Worm (Caenorhabditis elegans): Measurements from ENCODE around the gene hsp-25.

ce11 chrX:6002479-6002878 lies 37.0 kb downstream of the hsp-25 start:
- no peak for TF ChIP-seq snpc-4 (GFP tag; optimal IDR thresholded peaks at IDR 0.05)
- TF ChIP-seq snpc-4 (tag; optimal IDR thresholded peaks at IDR 0.05), result no peak
- TF ChIP-seq tlf-1 (GFP tag; optimal IDR thresholded peaks at IDR 0.05), result no peak
- TF ChIP-seq egl-44 (GFP tag; IDR thresholded peaks at IDR 0.05), result no peak
- no peak for TF ChIP-seq ztf-22 (GFP tag; optimal IDR thresholded peaks at IDR 0.05)
- TF ChIP-seq aptf-2 (GFP tag; conservative IDR thresholded peaks at IDR 0.05), result no peak
- TF ChIP-seq nhr-179 (tag; optimal IDR thresholded peaks at IDR 0.05), result no peak
- TF ChIP-seq unc-130 (GFP tag; optimal IDR thresholded peaks at IDR 0.05), result no peak
- no peak for TF ChIP-seq madf-6 (GFP tag; IDR thresholded peaks at IDR 0.05)
